Worm (Caenorhabditis elegans): ENCODE data around the gene unc-16.

unc-16 gene

DNA sequence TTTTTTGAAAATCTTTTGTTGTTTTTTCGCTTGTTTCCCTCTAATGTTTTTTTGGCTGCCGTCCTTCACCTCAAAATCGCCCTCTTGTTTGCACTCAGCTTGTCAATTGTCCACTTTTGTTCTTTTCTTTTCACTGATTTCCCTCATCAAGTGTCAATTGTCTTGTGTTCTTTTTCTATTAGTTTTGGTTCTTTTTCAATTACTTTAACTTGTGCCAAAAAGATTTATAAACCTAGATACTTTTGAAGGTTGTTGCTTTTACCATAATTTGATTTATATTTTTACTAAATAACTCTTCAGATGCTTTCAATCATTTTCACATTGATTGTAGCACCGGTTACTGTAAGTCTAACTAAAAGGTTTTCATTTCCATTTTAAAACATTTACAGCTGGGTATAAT lies 22.4 kb downstream of the unc-16 start, which contains the start of gene C48B4.13:
Gene C48B4.13, plus strand, starts transcription at position 301 of the 400 bp plus-strand sequence.
- TF ChIP-seq lin-35 (GFP tag; optimal IDR thresholded peaks at IDR 0.05) (no peak), somi-1 (GFP tag; optimal IDR thresholded peaks at IDR 0.05) (no peak), nhr-27 (tag; optimal IDR thresholded peaks at IDR 0.05) (no peak), let-526 (GFP tag; IDR thresholded peaks at IDR 0.05) (no peak), lsl-1 (GFP tag; optimal IDR thresholded peaks at IDR 0.05) (no peak), snpc-3.4 (tag; optimal IDR thresholded peaks at IDR 0.05) (no peak), xnd-1 (tag; optimal IDR thresholded peaks at IDR 0.05) (no peak), pbrm-1 (GFP tag; IDR thresholded peaks at IDR 0.05) (no peak), F37B4.10 (GFP tag; IDR thresholded peaks at IDR 0.05) (no peak), tlf-1 (GFP tag; optimal IDR thresholded peaks at IDR 0.05) (no peak), B0019.2 (GFP tag; conservative IDR thresholded peaks at IDR 0.05) (no peak), rcor-1 (GFP tag; IDR thresholded peaks at IDR 0.05) (no peak), hmg-20 (GFP tag; IDR thresholded peaks at IDR 0.05) (no peak), zfh-2 (GFP tag; conservative IDR thresholded peaks at IDR 0.05) (no peak)

DNA sequence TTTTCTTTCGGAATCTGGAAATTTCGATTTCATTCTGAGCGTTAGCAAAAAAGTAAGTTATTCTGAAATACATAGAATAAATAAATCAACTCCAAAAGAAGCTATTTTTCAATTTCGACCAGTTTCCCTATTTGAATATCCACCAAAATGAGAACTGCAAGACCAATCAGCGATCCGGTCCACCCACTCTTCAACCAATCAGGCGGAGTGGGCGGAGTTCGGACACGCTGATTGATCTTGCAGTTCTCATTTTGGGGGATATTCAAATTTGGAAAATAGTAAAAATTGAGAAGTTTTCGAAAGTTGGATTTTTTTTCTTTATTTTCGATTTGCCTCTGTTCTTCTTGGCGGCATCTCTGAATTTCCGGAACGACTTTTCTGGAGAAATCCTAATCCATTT lies 24.8 kb downstream of the unc-16 start:
- TF ChIP-seq aptf-2 (GFP tag; conservative IDR thresholded peaks at IDR 0.05) (no peak), B0261.1 (tag; optimal IDR thresholded peaks at IDR 0.05) (no peak), nfyb-1 (GFP tag; IDR thresholded peaks at IDR 0.05) (peak; percentile 99), Y95B8A.8 (GFP tag; IDR thresholded peaks at IDR 0.05) (no peak), F57A8.1 (GFP tag; optimal IDR thresholded peaks at IDR 0.05) (no peak), akir-1 (GFP tag; optimal IDR thresholded peaks at IDR 0.05) (no peak), attf-3 (GFP tag; conservative IDR thresholded peaks at IDR 0.05) (no peak), zim-3 (tag; optimal IDR thresholded peaks at IDR 0.05) (no peak), xnd-1 (tag; optimal IDR thresholded peaks at IDR 0.05) (no peak), lin-40 (tag; optimal IDR thresholded peaks at IDR 0.05) (no peak), lin-35 (GFP tag; optimal IDR thresholded peaks at IDR 0.05) (peak in 1 of 3 experiments; percentile 26), hsf-1 (GFP tag; IDR thresholded peaks at IDR 0.05) (no peak), B0336.3 (GFP tag; IDR thresholded peaks at IDR 0.05) (no peak), lag-1 (GFP tag; IDR thresholded peaks at IDR 0.05) (no peak), hmg-20 (GFP tag; IDR thresholded peaks at IDR 0.05) (no peak), pha-4 (tag; optimal IDR thresholded peaks at IDR 0.05) (no peak), F37B4.10 (GFP tag; IDR thresholded peaks at IDR 0.05) (no peak), rpc-1 (optimal IDR thresholded peaks at IDR 0.05) (no peak), rpc-1 (tag; optimal IDR thresholded peaks at IDR 0.05) (no peak), atf-7 (tag; optimal IDR thresholded peaks at IDR 0.05) (no peak), nhr-90 (tag; optimal IDR thresholded peaks at IDR 0.05) (no peak), F49E8.2 (tag; optimal IDR thresholded peaks at IDR 0.05; ENCODE audit: insufficient read depth) (no peak), ets-4 (GFP tag; optimal IDR thresholded peaks at IDR 0.05) (no peak), lin-54 (GFP tag; optimal IDR thresholded peaks at IDR 0.05) (peak; percentile 28), fkh-3 (tag; optimal IDR thresholded peaks at IDR 0.05) (no peak), ceh-100 (GFP tag; IDR thresholded peaks at IDR 0.05) (no peak), let-607 (tag; optimal IDR thresholded peaks at IDR 0.05) (peak; percentile 73 to 95), mes-4 (tag; optimal IDR thresholded peaks at IDR 0.05) (no peak), ztf-3 (GFP tag; optimal IDR thresholded peaks at IDR 0.05) (no peak), F33H1.4 (GFP tag; IDR thresholded peaks at IDR 0.05) (no peak), F39B2.1 (GFP tag; IDR thresholded peaks at IDR 0.05) (no peak), T26A5.8 (tag; optimal IDR thresholded peaks at IDR 0.05) (no peak), F55B11.4 (tag; optimal IDR thresholded peaks at IDR 0.05; ENCODE audit: borderline replicate concordance, insufficient read depth) (no peak), sea-2 (GFP tag; IDR thresholded peaks at IDR 0.05) (no peak), nfya-2 (GFP tag; IDR thresholded peaks at IDR 0.05) (peak; percentile 98), ekl-4 (GFP tag; IDR thresholded peaks at IDR 0.05) (no peak), attf-6 (GFP tag; IDR thresholded peaks at IDR 0.05) (no peak), rec-8 (tag; optimal IDR thresholded peaks at IDR 0.05) (no peak)

Measured in whole organism, young adult.